Fruit fly (Drosophila melanogaster) whole organism, embryonic: ENCODE results near the gene CG1638.

ENCODE experiments used
- Asciz ChIP-seq: fragments of 200-800 bp; sonication (Bioruptor generic); optimal IDR thresholded peaks from 2 replicates; lab custom pipeline; 2017; ENCODE audit warnings: missing biosample characterization, mild to moderate bottlenecking, missing genetic modification characterization, missing genetic modification reagents
- B-H1 ChIP-seq: fragments of 200-800 bp; sonication (Bioruptor generic); IDR thresholded peaks from 3 replicates; pipeline ENCODE4 v1.3.6; 2022; ENCODE audit warnings: missing biosample characterization, missing genetic modification characterization
- CG10321 ChIP-seq: fragments of 200-800 bp; sonication (Bioruptor generic); IDR thresholded peaks from 2 replicates; pipeline ENCODE4 v1.3.6; 2022; ENCODE audit warnings: missing biosample characterization, missing genetic modification characterization
- CG11085 ChIP-seq: fragments of 200-800 bp; sonication (Bioruptor generic); IDR thresholded peaks from 2 replicates; pipeline ENCODE4 v1.3.6; 2022; ENCODE audit warnings: missing biosample characterization, missing genetic modification characterization
- CG11247 ChIP-seq: fragments of 200-800 bp; sonication (Bioruptor generic); IDR thresholded peaks from 2 replicates; pipeline ENCODE4 v1.3.6; 2022; ENCODE audit warnings: missing biosample characterization, missing genetic modification characterization
- CG11696 ChIP-seq: fragments of 200-800 bp; sonication (Bioruptor generic); IDR thresholded peaks from 2 replicates; pipeline ENCODE4 v1.3.6; 2022; ENCODE audit warnings: missing biosample characterization, missing genetic modification characterization
- CG13296 ChIP-seq: fragments of 200-800 bp; sonication (Bioruptor generic); optimal IDR thresholded peaks from 3 replicates; lab custom pipeline; 2018; ENCODE audit warnings: missing biosample characterization, mild to moderate bottlenecking, missing genetic modification characterization
- CG13894 ChIP-seq: fragments of 200-800 bp; sonication (Bioruptor generic); optimal IDR thresholded peaks from 3 replicates; lab custom pipeline; 2018; ENCODE audit warnings: missing biosample characterization, mild to moderate bottlenecking, missing genetic modification characterization, moderate library complexity
- CG14441 ChIP-seq: fragments of 200-800 bp; sonication (Bioruptor generic); IDR thresholded peaks from 2 replicates; pipeline ENCODE4 v1.3.6; 2022; ENCODE audit warnings: missing biosample characterization, missing genetic modification characterization
- CG1529 ChIP-seq: fragments of 200-800 bp; sonication (Bioruptor generic); optimal IDR thresholded peaks from 3 replicates; lab custom pipeline; 2018; ENCODE audit warnings: missing biosample characterization, missing genetic modification characterization
- CG17186 ChIP-seq: fragments of 200-800 bp; sonication (Bioruptor generic); optimal IDR thresholded peaks from 3 replicates; lab custom pipeline; 2017; ENCODE audit warnings: missing biosample characterization, missing genetic modification reagents, missing genetic modification characterization
- CG31224 ChIP-seq: fragments of 200-800 bp; sonication (Bioruptor generic); IDR thresholded peaks from 2 replicates; pipeline ENCODE4 v1.3.6; 2022; ENCODE audit warnings: missing biosample characterization, missing genetic modification characterization
- CG31365 ChIP-seq: fragments of 200-800 bp; sonication (Bioruptor generic); optimal IDR thresholded peaks from 2 replicates; lab custom pipeline; 2018; ENCODE audit warnings: missing biosample characterization, mild to moderate bottlenecking, missing genetic modification characterization
- CG3163 ChIP-seq: fragments of 200-800 bp; sonication (Bioruptor generic); optimal IDR thresholded peaks from 3 replicates; lab custom pipeline; 2016; ENCODE audit warnings: missing biosample characterization, missing genetic modification characterization
- CG34422 ChIP-seq: fragments of 200-800 bp; sonication (Bioruptor generic); IDR thresholded peaks from 3 replicates; pipeline ENCODE4 v1.3.6; 2022; ENCODE audit warnings: missing biosample characterization, missing genetic modification characterization
- CG5180 ChIP-seq: fragments of 200-800 bp; sonication (Bioruptor generic); optimal IDR thresholded peaks from 3 replicates; lab custom pipeline; 2017; ENCODE audit warnings: missing biosample characterization, missing genetic modification characterization, mild to moderate bottlenecking, moderate library complexity, missing genetic modification reagents
- CG5953 ChIP-seq: fragments of 200-800 bp; sonication (Bioruptor generic); IDR thresholded peaks from 2 replicates; pipeline ENCODE4 v1.3.6; 2022; ENCODE audit warnings: missing biosample characterization, missing genetic modification characterization
- CG6175 ChIP-seq: fragments of 200-800 bp; sonication (Bioruptor generic); IDR thresholded peaks from 3 replicates; pipeline ENCODE4 v1.3.6; 2022; ENCODE audit warnings: missing biosample characterization, missing genetic modification characterization
- CG7271 ChIP-seq: fragments of 200-800 bp; sonication (Bioruptor generic); optimal IDR thresholded peaks from 2 replicates; lab custom pipeline; 2018; ENCODE audit warnings: missing biosample characterization, mild to moderate bottlenecking, missing genetic modification characterization, moderate library complexity
- CG7963 ChIP-seq: fragments of 200-800 bp; sonication (Bioruptor generic); IDR thresholded peaks from 3 replicates; pipeline ENCODE4 v1.3.6; 2022; ENCODE audit warnings: missing biosample characterization, missing genetic modification characterization; ENCODE audit not compliant: partially characterized antibody
- CG9932 ChIP-seq: fragments of 200-800 bp; sonication (Bioruptor generic); IDR thresholded peaks from 2 replicates; pipeline ENCODE4 v1.3.6; 2022; ENCODE audit warnings: missing biosample characterization, missing genetic modification characterization
- CHES-1-like ChIP-seq: fragments of 200-800 bp; sonication (Bioruptor generic); optimal IDR thresholded peaks from 2 replicates; lab custom pipeline; 2016; ENCODE audit warnings: missing biosample characterization, missing genetic modification characterization
- CoRest ChIP-seq: fragments of 200-800 bp; sonication (Bioruptor generic); optimal IDR thresholded peaks from 3 replicates; lab custom pipeline; 2018; ENCODE audit warnings: missing biosample characterization, mild to moderate bottlenecking, missing genetic modification characterization, moderate library complexity
- D19A ChIP-seq: fragments of 200-800 bp; optimal IDR thresholded peaks from 3 replicates; lab custom pipeline; 2019; ENCODE audit warnings: missing biosample characterization, mild to moderate bottlenecking, missing genetic modification characterization, moderate library complexity
- Ets97D ChIP-seq: fragments of 200-800 bp; sonication (Bioruptor generic); optimal IDR thresholded peaks from 3 replicates; lab custom pipeline; 2016; ENCODE audit warnings: missing biosample characterization, missing genetic modification characterization
- Hmr ChIP-seq: fragments of 200-800 bp; sonication (Bioruptor generic); optimal IDR thresholded peaks from 3 replicates; lab custom pipeline; 2017; ENCODE audit warnings: mild to moderate bottlenecking, missing biosample characterization, missing genetic modification reagents, missing genetic modification characterization
- Hr39 ChIP-seq: fragments of >200 bp; optimal IDR thresholded peaks from 2 replicates; lab custom pipeline; 2017
- Med ChIP-seq: fragments of 200-800 bp; sonication (Bioruptor generic); peaks from one replicate; lab custom pipeline; 2016; ENCODE audit warnings: missing biosample characterization, missing genetic modification characterization, mild to moderate bottlenecking, inconsistent platforms, moderate library complexity
- NC2α ChIP-seq: fragments of 200-800 bp; sonication (Bioruptor generic); optimal IDR thresholded peaks from 2 replicates; lab custom pipeline; 2016; ENCODE audit warnings: missing biosample characterization, missing genetic modification characterization
- NK7.1 ChIP-seq: fragments of 200-800 bp; sonication (Bioruptor generic); optimal IDR thresholded peaks from 3 replicates; lab custom pipeline; 2016; ENCODE audit warnings: missing biosample characterization, missing genetic modification characterization
- Six4 ChIP-seq: fragments of 200-800 bp; sonication (Bioruptor generic); optimal IDR thresholded peaks from 2 replicates; lab custom pipeline; 2016; ENCODE audit warnings: missing biosample characterization, missing genetic modification characterization
- Sox100B ChIP-seq: fragments of 200-800 bp; sonication (Bioruptor generic); optimal IDR thresholded peaks from 3 replicates; lab custom pipeline; 2018; ENCODE audit warnings: missing biosample characterization, mild to moderate bottlenecking, missing genetic modification characterization
- Stat92E ChIP-seq, 3 experiments: fragments of >200 bp in 2 of 3; fragments of 200-800 bp in 1 of 3; sonication (Bioruptor generic) in 1 of 3; optimal IDR thresholded peaks; 2 replicates each; lab custom pipeline; 2017 to 2019; ENCODE audit warnings: missing biosample characterization in 3 of 3, missing genetic modification characterization in 3 of 3, mild to moderate bottlenecking in 1 of 3, moderate library complexity in 1 of 3
- ara ChIP-seq: fragments of 200-800 bp; sonication (Bioruptor generic); IDR thresholded peaks from 2 replicates; pipeline ENCODE4 v1.3.6; 2022; ENCODE audit warnings: missing biosample characterization, missing genetic modification characterization
- bbx ChIP-seq: fragments of 200-800 bp; sonication (Bioruptor generic); IDR thresholded peaks from 2 replicates; pipeline ENCODE4 v1.3.6; 2022; ENCODE audit warnings: missing biosample characterization, missing genetic modification characterization; ENCODE audit not compliant: partially characterized antibody
- bsh ChIP-seq, 2 experiments: fragments of 200-800 bp; sonication (Bioruptor generic); optimal IDR thresholded peaks; 2 replicates each; lab custom pipeline; 2017 to 2018; ENCODE audit warnings: mild to moderate bottlenecking in 2 of 2, missing biosample characterization in 2 of 2, missing genetic modification characterization in 2 of 2, moderate library complexity in 1 of 2
- crc ChIP-seq: fragments of 200-800 bp; sonication (Bioruptor generic); optimal IDR thresholded peaks from 2 replicates; lab custom pipeline; 2016; ENCODE audit warnings: missing biosample characterization, missing genetic modification characterization
- danr ChIP-seq: fragments of 200-800 bp; sonication (Bioruptor generic); IDR thresholded peaks from 2 replicates; pipeline ENCODE4 v1.3.6; 2022; ENCODE audit warnings: missing biosample characterization, missing genetic modification characterization
- gcm ChIP-seq: fragments of 200-800 bp; sonication (Bioruptor generic); optimal IDR thresholded peaks from 2 replicates; lab custom pipeline; 2019; ENCODE audit warnings: missing biosample characterization, mild to moderate bottlenecking, missing genetic modification characterization, moderate library complexity
- inv ChIP-seq: fragments of 200-800 bp; sonication (Bioruptor generic); IDR thresholded peaks from 2 replicates; pipeline ENCODE4 v1.3.6; 2022; ENCODE audit warnings: missing biosample characterization, missing genetic modification characterization; ENCODE audit not compliant: partially characterized antibody
- maf-S ChIP-seq: fragments of 200-800 bp; sonication (Bioruptor generic); optimal IDR thresholded peaks from 2 replicates; lab custom pipeline; 2016; ENCODE audit warnings: missing biosample characterization, missing genetic modification characterization
- mirr ChIP-seq: fragments of 200-800 bp; sonication (Bioruptor generic); optimal IDR thresholded peaks from 3 replicates; lab custom pipeline; 2018; ENCODE audit warnings: missing biosample characterization, mild to moderate bottlenecking, missing genetic modification characterization
- prd ChIP-seq, 3 experiments: fragments of >200 bp in 2 of 3; fragments of 200-800 bp in 1 of 3; sonication (Bioruptor generic) in 1 of 3; optimal IDR thresholded peaks in 2 of 3; IDR thresholded peaks in 1 of 3; 2 replicates in 2 of 3; 3 replicates in 1 of 3; pipeline versions ENCODE4 v1.3.6 to Lab custom; 2017 to 2022; ENCODE audit warnings: missing biosample characterization in 1 of 3, missing genetic modification characterization in 1 of 3
- schlank ChIP-seq: fragments of 200-800 bp; sonication (Bioruptor generic); optimal IDR thresholded peaks from 2 replicates; lab custom pipeline; 2018; ENCODE audit warnings: missing biosample characterization, mild to moderate bottlenecking, missing genetic modification characterization
- sd ChIP-seq: fragments of 200-800 bp; sonication (Bioruptor generic); optimal IDR thresholded peaks from 3 replicates; lab custom pipeline; 2018; ENCODE audit warnings: missing biosample characterization, mild to moderate bottlenecking, missing genetic modification characterization, moderate library complexity
- ssp ChIP-seq: fragments of 200-800 bp; sonication (Bioruptor generic); IDR thresholded peaks from 2 replicates; pipeline ENCODE4 v1.3.6; 2022; ENCODE audit warnings: missing biosample characterization, missing genetic modification characterization
- vnd ChIP-seq: fragments of 200-800 bp; sonication (Bioruptor generic); IDR thresholded peaks from 3 replicates; pipeline ENCODE4 v1.3.6; 2022; ENCODE audit warnings: missing biosample characterization, missing genetic modification characterization; ENCODE audit not compliant: partially characterized antibody
- yki ChIP-seq: fragments of >200 bp; optimal IDR thresholded peaks from 3 replicates; lab custom pipeline; 2018
- zen ChIP-seq: fragments of 200-800 bp; sonication (Bioruptor generic); optimal IDR thresholded peaks from 3 replicates; lab custom pipeline; 2018; ENCODE audit warnings: missing biosample characterization, mild to moderate bottlenecking, missing genetic modification characterization, moderate library complexity
- zf30C ChIP-seq: fragments of 200-800 bp; sonication (Bioruptor generic); optimal IDR thresholded peaks from 3 replicates; lab custom pipeline; 2018; ENCODE audit warnings: missing biosample characterization, mild to moderate bottlenecking, missing genetic modification characterization

Gene CG1638

dm6 chr3R:31588374-31588773 lies 2.0 kb upstream of the CG1638 start, which contains the start of gene CG1635 (continued):
- TF ChIP-seq danr (GFP tag; lab: Robert Waterston, UW) (peak; percentile 99), CoRest (tag; lab: Kevin White, UChicago) (peak; percentile 100), CG1529 (peak; percentile 99), prd (optimal IDR thresholded peaks at IDR 0.05; lab: Kevin White, UChicago) (no peak), prd (GFP tag; IDR thresholded peaks at IDR 0.05; lab: Robert Waterston, UW) (peak; percentile 99), CG10321 (GFP tag; lab: Robert Waterston, UW) (peak; percentile 90), CG9932 (GFP tag; lab: Robert Waterston, UW) (peak; percentile 100), ara (GFP tag; lab: Robert Waterston, UW) (peak; percentile 99), CG31224 (GFP tag; lab: Robert Waterston, UW) (peak; percentile 98), crc (GFP tag; lab: Kevin White, UChicago) (peak; percentile 97), CG3163 (GFP tag; lab: Kevin White, UChicago) (peak; percentile 89), CG34422 (GFP tag; lab: Robert Waterston, UW) (peak; percentile 99), CHES-1-like (GFP tag; lab: Kevin White, UChicago) (peak; percentile 98), CG7963 (peak; percentile 43; the same call in 1 of the 3 replicates), bbx (GFP tag; lab: Robert Waterston, UW) (peak; percentile 49), mirr (GFP tag; lab: Kevin White, UChicago) (peak; percentile 99), gcm (GFP tag; lab: Kevin White, UChicago) (peak; percentile 100), zen (tag; lab: Kevin White, UChicago) (peak; percentile 99), CG11696 (GFP tag; lab: Robert Waterston, UW) (peak; percentile 97), NC2α (peak; percentile 97), B-H1 (peak; percentile 98), zf30C (GFP tag; lab: Kevin White, UChicago) (peak; percentile 61), Hmr (peak; percentile 100), bsh (GFP tag; optimal IDR thresholded peaks at IDR 0.05; lab: Kevin White, UChicago) (peak; percentile 97 to 100), Sox100B (GFP tag; lab: Kevin White, UChicago) (peak; percentile 99), CG11247 (GFP tag; lab: Robert Waterston, UW) (peak; percentile 99), CG5953 (peak; percentile 99), Ets97D (GFP tag; lab: Kevin White, UChicago) (peak; percentile 69), CG6175 (GFP tag; lab: Robert Waterston, UW) (peak; percentile 98), inv (GFP tag; lab: Robert Waterston, UW) (peak; percentile 56), D19A (tag; lab: Kevin White, UChicago) (peak; percentile 98), CG14441 (GFP tag; lab: Robert Waterston, UW) (peak; percentile 99), Stat92E (GFP tag; optimal IDR thresholded peaks at IDR 0.05; lab: Kevin White, UChicago) (peak in 1 of 3 experiments; percentile 90), CG5180 (GFP tag; lab: Kevin White, UChicago) (peak; percentile 93), CG11085 (GFP tag; lab: Robert Waterston, UW) (peak; percentile 98), maf-S (GFP tag; lab: Kevin White, UChicago) (peak; percentile 96), CG31365 (tag; lab: Kevin White, UChicago) (peak; percentile 94), sd (tag; lab: Kevin White, UChicago) (peak; percentile 98), CG13296 (peak; percentile 100), CG13894 (peak; percentile 99), Hr39 (lab: Kevin White, UChicago) (no peak), Six4 (GFP tag; lab: Kevin White, UChicago) (peak; percentile 98), Med (GFP tag; lab: Kevin White, UChicago) (peak; percentile 99), CG17186 (GFP tag; lab: Kevin White, UChicago) (peak; percentile 94), yki (lab: Kevin White, UChicago) (no peak), Asciz (GFP tag; lab: Kevin White, UChicago) (peak; percentile 100), CG7271 (peak; percentile 100), NK7.1 (peak; percentile 98), schlank (peak; percentile 99), vnd (peak; percentile 70), ssp (GFP tag; lab: Robert Waterston, UW) (peak; percentile 93)
